Worm (Caenorhabditis elegans) whole organism, late embryonic: ENCODE measurements around the gene R04D3.2.

Experiments
- ahr-1 ChIP-seq: sonication (generic microtip); optimal IDR thresholded peaks from 2 replicates; lab custom pipeline; 2016; ENCODE audit warnings: missing genetic modification characterization, missing compliant biosample characterization
- ets-4 ChIP-seq: sonication (generic microtip); optimal IDR thresholded peaks from 2 replicates; lab custom pipeline; 2016; ENCODE audit warnings: missing genetic modification characterization, missing compliant biosample characterization
- fkh-10 ChIP-seq: fragments of 150-350 bp; optimal IDR thresholded peaks from 2 replicates; lab custom pipeline; 2014; ENCODE audit warnings: missing biosample characterization, missing genetic modification reagents, missing genetic modification characterization
- sox-2 ChIP-seq: fragments of 200-800 bp; sonication (Bioruptor generic); IDR thresholded peaks from 2 replicates; pipeline ENCODE4 v1.3.6; 2022; ENCODE audit warnings: missing genetic modification reagents, missing genetic modification characterization, missing compliant biosample characterization
- unc-3 ChIP-seq, 2 experiments: fragments of 200-800 bp in 1 of 2; sonication (Bioruptor generic) in 1 of 2; sonication (generic microtip) in 1 of 2; conservative IDR thresholded peaks in 1 of 2; optimal IDR thresholded peaks in 1 of 2; 2 replicates each; pipeline versions ENCODE4 v1.3.6 to Lab custom; 2016 to 2022; ENCODE audit warnings: missing compliant biosample characterization in 2 of 2, missing genetic modification characterization in 2 of 2, missing genetic modification reagents in 1 of 2
- ztf-16 ChIP-seq: sonication (generic microtip); optimal IDR thresholded peaks from 2 replicates; lab custom pipeline; 2017; ENCODE audit warnings: missing genetic modification characterization, missing compliant biosample characterization

DNA sequence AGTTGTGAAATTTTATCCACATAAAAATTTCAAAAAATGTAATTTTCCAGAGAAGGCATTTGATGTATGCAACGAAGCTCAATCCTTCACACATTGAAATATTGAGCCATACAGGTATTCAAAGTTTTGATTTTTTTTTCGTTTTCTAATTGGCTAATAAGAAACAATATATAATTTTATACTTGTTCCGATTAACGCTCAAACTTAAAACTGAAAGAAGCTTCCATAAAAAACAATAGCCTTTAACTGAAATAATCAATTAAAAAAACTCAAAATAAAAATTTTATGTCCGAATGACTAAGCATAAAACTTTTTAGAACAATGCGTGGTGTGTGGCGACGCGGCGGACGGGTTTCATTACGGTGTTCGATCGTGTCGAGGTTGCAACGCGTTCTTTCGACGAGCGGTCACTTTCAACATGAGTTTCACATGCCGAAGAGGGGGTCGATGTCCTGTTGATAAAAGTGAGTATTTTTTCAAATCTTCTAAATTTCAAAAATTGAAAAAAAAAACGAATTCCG lies 34.5 kb downstream of the R04D3.2 start, which contains the start of gene nhr-32:
- TF ChIP-seq ztf-16 = no peak
- TF ChIP-seq sox-2 (GFP tag; lab: Robert Waterston, UW) = no peak
- TF ChIP-seq fkh-10 (GFP tag; lab: Kevin White, UChicago) = no peak
- TF ChIP-seq ets-4 (tag; lab: Kevin White, UChicago) = no peak
- TF ChIP-seq ahr-1 (tag; lab: Kevin White, UChicago) = no peak
- no peak for TF ChIP-seq unc-3 (GFP tag; conservative IDR thresholded peaks at IDR 0.05; lab: Robert Waterston, UW)
- TF ChIP-seq unc-3 (tag; optimal IDR thresholded peaks at IDR 0.05; lab: Kevin White, UChicago) = no peak
